Worm (Caenorhabditis elegans) whole organism, L1 larva: Measurements from ENCODE around the gene C14C11.2.
A peak's percentile ranks its signal among the peaks of the same experiment; 100 is the strongest.

ENCODE experiments used
- C04F5.9 ChIP-seq: sonication (generic microtip); optimal IDR thresholded peaks from 2 replicates; lab custom pipeline; 2016; ENCODE audit warnings: missing genetic modification characterization, missing compliant biosample characterization
- F16B12.6 ChIP-seq: fragments of 150-350 bp; optimal IDR thresholded peaks from 2 replicates; lab custom pipeline; 2014; ENCODE audit warnings: missing biosample characterization, missing genetic modification characterization
- aha-1 ChIP-seq: fragments of 150-350 bp; optimal IDR thresholded peaks from 2 replicates; lab custom pipeline; 2014; ENCODE audit warnings: missing biosample characterization, missing genetic modification characterization
- alr-1 ChIP-seq: fragments of 200-800 bp; sonication (Bioruptor generic); optimal IDR thresholded peaks from 2 replicates; lab custom pipeline; 2018; ENCODE audit warnings: borderline replicate concordance, mild to moderate bottlenecking, missing genetic modification characterization, missing compliant biosample characterization
- ama-1 ChIP-seq: fragments of 150-350 bp; optimal IDR thresholded peaks from 2 replicates; lab custom pipeline; 2014
- blmp-1 ChIP-seq: fragments of 150-350 bp; optimal IDR thresholded peaks from 2 replicates; lab custom pipeline; 2014; ENCODE audit warnings: missing biosample characterization, missing genetic modification characterization
- ceh-8 ChIP-seq: fragments of 200-800 bp; sonication (Bioruptor generic); optimal IDR thresholded peaks from 2 replicates; lab custom pipeline; 2018; ENCODE audit warnings: mild to moderate bottlenecking, missing genetic modification characterization, moderate library complexity, missing compliant biosample characterization
- ceh-88 ChIP-seq: fragments of 200-800 bp; sonication (Bioruptor generic); IDR thresholded peaks from 2 replicates; pipeline ENCODE4 v1.3.6; 2022; ENCODE audit warnings: missing genetic modification characterization, missing compliant biosample characterization
- ceh-90 ChIP-seq: sonication (generic microtip); optimal IDR thresholded peaks from 2 replicates; lab custom pipeline; 2016; ENCODE audit warnings: missing genetic modification characterization, missing compliant biosample characterization
- dpl-1 ChIP-seq, 3 experiments: fragments of 150-350 bp in 2 of 3; sonication (generic microtip) in 1 of 3; optimal IDR thresholded peaks; 2 replicates each; lab custom pipeline; 2014 to 2017; ENCODE audit warnings: missing biosample characterization in 3 of 3, missing genetic modification characterization in 3 of 3, missing genetic modification reagents in 3 of 3
- efl-1 ChIP-seq, 4 experiments: fragments of 150-350 bp; optimal IDR thresholded peaks in 3 of 4; peaks in 1 of 4; 1 replicate in 1 of 4; 2 replicates in 3 of 4; lab custom pipeline; 2014; ENCODE audit warnings: missing biosample characterization in 2 of 4, missing genetic modification characterization in 2 of 4, missing genetic modification reagents in 2 of 4
- egl-13 ChIP-seq: sonication (generic microtip); optimal IDR thresholded peaks from 2 replicates; lab custom pipeline; 2016; ENCODE audit warnings: missing genotype, missing genetic modification reagents, missing genetic modification characterization, missing compliant biosample characterization
- elt-3 ChIP-seq, 6 experiments: fragments of 150-350 bp in 1 of 6; sonication (generic microtip); optimal IDR thresholded peaks; 2 replicates each; lab custom pipeline; 2017 to 2018; ENCODE audit warnings: missing biosample characterization in 6 of 6, missing genetic modification characterization in 6 of 6, inconsistent platforms in 1 of 6
- fkh-4 ChIP-seq: sonication (generic microtip); optimal IDR thresholded peaks from 2 replicates; lab custom pipeline; 2016; ENCODE audit warnings: missing compliant biosample characterization, missing genetic modification characterization, borderline replicate concordance
- fos-1 ChIP-seq: fragments of 150-350 bp; optimal IDR thresholded peaks from 2 replicates; lab custom pipeline; 2014; ENCODE audit warnings: missing biosample characterization, missing genetic modification characterization
- irx-1 ChIP-seq: sonication (generic microtip); optimal IDR thresholded peaks from 2 replicates; lab custom pipeline; 2016; ENCODE audit warnings: missing genetic modification characterization, missing compliant biosample characterization
- jun-1 ChIP-seq: fragments of 150-350 bp; optimal IDR thresholded peaks from 2 replicates; lab custom pipeline; 2014; ENCODE audit warnings: missing biosample characterization, missing genetic modification reagents, missing genetic modification characterization
- lin-15B ChIP-seq: fragments of 150-350 bp; sonication (generic microtip); optimal IDR thresholded peaks from 3 replicates; lab custom pipeline; 2014; ENCODE audit warnings: missing biosample characterization, missing genetic modification characterization
- lin-35 ChIP-seq, 2 experiments: fragments of 150-350 bp; optimal IDR thresholded peaks; 2 replicates each; lab custom pipeline; 2014; ENCODE audit warnings: missing biosample characterization in 2 of 2, missing genetic modification characterization in 2 of 2, missing genetic modification reagents in 2 of 2
- mab-9 ChIP-seq: fragments of 200-800 bp; sonication (Bioruptor generic); IDR thresholded peaks from 2 replicates; pipeline ENCODE4 v1.3.6; 2022; ENCODE audit warnings: missing genetic modification reagents, missing genetic modification characterization, missing compliant biosample characterization
- mep-1 ChIP-seq: fragments of 150-350 bp; optimal IDR thresholded peaks from 2 replicates; lab custom pipeline; 2014; ENCODE audit warnings: missing biosample characterization, missing genetic modification characterization
- nhr-11 ChIP-seq: fragments of 150-350 bp; optimal IDR thresholded peaks from 2 replicates; lab custom pipeline; 2014; ENCODE audit warnings: missing biosample characterization, missing genetic modification characterization
- nhr-237 ChIP-seq: fragments of 150-350 bp; optimal IDR thresholded peaks from 2 replicates; lab custom pipeline; 2014; ENCODE audit warnings: missing biosample characterization, missing genetic modification characterization
- nhr-28 ChIP-seq: fragments of 150-350 bp; optimal IDR thresholded peaks from 2 replicates; lab custom pipeline; 2014; ENCODE audit warnings: missing biosample characterization, missing genetic modification characterization
- nhr-71 ChIP-seq: sonication (generic microtip); optimal IDR thresholded peaks from 2 replicates; lab custom pipeline; 2016; ENCODE audit warnings: mild to moderate bottlenecking, missing genetic modification characterization, moderate library complexity, missing compliant biosample characterization
- nhr-77 ChIP-seq: fragments of 150-350 bp; optimal IDR thresholded peaks from 2 replicates; lab custom pipeline; 2014; ENCODE audit warnings: missing biosample characterization, missing genetic modification characterization
- nhr-84 ChIP-seq: sonication (generic microtip); optimal IDR thresholded peaks from 2 replicates; lab custom pipeline; 2017; ENCODE audit warnings: missing biosample characterization, missing genetic modification characterization
- nhr-85 ChIP-seq: sonication (generic microtip); peaks from one replicate; lab custom pipeline; 2016; ENCODE audit warnings: missing genetic modification characterization, inconsistent platforms, missing compliant biosample characterization
- nhr-90 ChIP-seq: sonication (generic microtip); optimal IDR thresholded peaks from 2 replicates; lab custom pipeline; 2016; ENCODE audit warnings: mild to moderate bottlenecking, missing genetic modification characterization, missing compliant biosample characterization; ENCODE audit not compliant: poor library complexity
- pax-3 ChIP-seq: fragments of 200-800 bp; sonication (Bioruptor generic); optimal IDR thresholded peaks from 2 replicates; lab custom pipeline; 2018; ENCODE audit warnings: mild to moderate bottlenecking, missing genetic modification characterization, moderate library complexity, missing compliant biosample characterization
- pqm-1 ChIP-seq: sonication (generic microtip); optimal IDR thresholded peaks from 3 replicates; lab custom pipeline; 2017; ENCODE audit warnings: missing biosample characterization, missing genetic modification characterization
- rnt-1 ChIP-seq: sonication (generic microtip); optimal IDR thresholded peaks from 2 replicates; lab custom pipeline; 2016; ENCODE audit warnings: mild to moderate bottlenecking, missing genetic modification characterization, moderate library complexity, missing compliant biosample characterization
- skn-1 ChIP-seq: fragments of 150-350 bp; optimal IDR thresholded peaks from 2 replicates; lab custom pipeline; 2014; ENCODE audit warnings: missing biosample characterization, missing genetic modification characterization
- sox-4 ChIP-seq: sonication (generic microtip); optimal IDR thresholded peaks from 2 replicates; lab custom pipeline; 2016; ENCODE audit warnings: missing genetic modification characterization, missing compliant biosample characterization
- sptf-1 ChIP-seq: fragments of 150-350 bp; optimal IDR thresholded peaks from 2 replicates; lab custom pipeline; 2014; ENCODE audit warnings: missing biosample characterization, missing genetic modification characterization
- sup-37 ChIP-seq: fragments of 200-800 bp; sonication (Bioruptor generic); optimal IDR thresholded peaks from 2 replicates; lab custom pipeline; 2018; ENCODE audit warnings: mild to moderate bottlenecking, missing genetic modification characterization, missing compliant biosample characterization
- swsn-7 ChIP-seq: sonication (generic microtip); optimal IDR thresholded peaks from 2 replicates; lab custom pipeline; 2016; ENCODE audit warnings: missing genetic modification characterization, missing compliant biosample characterization
- tbx-2 ChIP-seq: sonication (generic microtip); optimal IDR thresholded peaks from 2 replicates; lab custom pipeline; 2016; ENCODE audit warnings: missing genetic modification characterization, missing compliant biosample characterization
- unc-30 ChIP-seq: sonication (generic microtip); optimal IDR thresholded peaks from 2 replicates; lab custom pipeline; 2017; ENCODE audit warnings: missing biosample characterization, missing genetic modification characterization
- unc-98 ChIP-seq: fragments of 200-800 bp; sonication (Bioruptor generic); IDR thresholded peaks from 2 replicates; pipeline ENCODE4 v1.3.6; 2022; ENCODE audit warnings: missing genetic modification characterization, missing compliant biosample characterization
- vab-15 ChIP-seq: sonication (generic microtip); optimal IDR thresholded peaks from 2 replicates; lab custom pipeline; 2017; ENCODE audit warnings: missing genotype, mild to moderate bottlenecking, missing genetic modification characterization, missing compliant biosample characterization
- xbp-1 ChIP-seq: sonication (generic microtip); optimal IDR thresholded peaks from 2 replicates; lab custom pipeline; 2016; ENCODE audit warnings: missing genetic modification characterization, missing compliant biosample characterization
- zip-4 ChIP-seq: fragments of 200-800 bp; sonication (Bioruptor generic); optimal IDR thresholded peaks from 2 replicates; lab custom pipeline; 2018; ENCODE audit warnings: mild to moderate bottlenecking, missing genetic modification characterization, moderate library complexity, missing compliant biosample characterization

C14C11.2 gene

ce11 chrV:5660604-5661209 lies at the start of gene C14C11.2, which contains the start of gene mut-14:
Gene C14C11.2, plus strand, starts transcription at chrV:5661159.
Gene mut-14, minus strand, starts transcription at chrV:5660704.
- TF ChIP-seq nhr-71 (tag; lab: Kevin White, UChicago): no peak
- TF ChIP-seq F16B12.6: no peak
- TF ChIP-seq nhr-237 (tag; lab: Kevin White, UChicago): no peak
- TF ChIP-seq elt-3 (tag; optimal IDR thresholded peaks at IDR 0.05; lab: Kevin White, UChicago): no peak
- no peak for TF ChIP-seq ceh-90 (tag; lab: Kevin White, UChicago)

ce11 chrV:5613109-5613508 lies 47.9 kb upstream of the C14C11.2 start, which contains the start of gene lrpc-1:
Gene lrpc-1, minus strand, starts transcription at chrV:5613209.
- TF ChIP-seq unc-30 (tag; lab: Kevin White, UChicago): no peak
- TF ChIP-seq sup-37 (GFP tag; lab: Kevin White, UChicago): no peak
- TF ChIP-seq jun-1 (tag; lab: Kevin White, UChicago): no peak
- TF ChIP-seq ceh-88 (GFP tag; lab: Robert Waterston, UW): no peak
- TF ChIP-seq nhr-84 (tag; lab: Kevin White, UChicago): no peak
- no peak for TF ChIP-seq F16B12.6
- no peak for TF ChIP-seq aha-1 (tag; lab: Kevin White, UChicago)
- no peak for TF ChIP-seq nhr-77 (tag; lab: Kevin White, UChicago)
- TF ChIP-seq fos-1 (tag; lab: Kevin White, UChicago): no peak
- no peak for TF ChIP-seq efl-1 (optimal IDR thresholded peaks at IDR 0.05; lab: Kevin White, UChicago)
- no peak for TF ChIP-seq efl-1 (GFP tag; optimal IDR thresholded peaks at IDR 0.05 in 1 of 2; lab: Kevin White, UChicago)
- no peak for TF ChIP-seq blmp-1
- no peak for TF ChIP-seq xbp-1 (tag; lab: Kevin White, UChicago)
- no peak for TF ChIP-seq skn-1 (tag; lab: Kevin White, UChicago)
- TF ChIP-seq tbx-2 (tag; lab: Kevin White, UChicago): no peak
- no peak for TF ChIP-seq mab-9 (GFP tag; lab: Robert Waterston, UW)
- TF ChIP-seq swsn-7 (tag; lab: Kevin White, UChicago): no peak
- TF ChIP-seq mep-1 (tag; lab: Kevin White, UChicago): no peak
- TF ChIP-seq ama-1 (lab: Kevin White, UChicago): no peak
- no peak for TF ChIP-seq nhr-90 (tag; lab: Kevin White, UChicago)

- TF ChIP-seq lin-15B (tag; lab: Kevin White, UChicago) (no peak), vab-15 (tag; lab: Kevin White, UChicago) (no peak), nhr-71 (tag; lab: Kevin White, UChicago) (no peak), pax-3 (tag; lab: Kevin White, UChicago) (no peak), sptf-1 (tag; lab: Kevin White, UChicago) (no peak), irx-1 (tag; lab: Kevin White, UChicago) (no peak), sox-4 (tag; lab: Kevin White, UChicago) (no peak), C04F5.9 (no peak)
- TF ChIP-seq, all 84 proteins: peak for 0
Measured at ce11 chrV:5614724-5615123, 46.2 kb upstream of the C14C11.2 start, which contains the start of gene M03E7.3. Gene M03E7.3, plus strand, starts transcription at chrV:5615024.

ce11 chrV:5617301-5617700 lies 43.7 kb upstream of the C14C11.2 start, which contains the start of gene M03E7.2:
Gene M03E7.2, plus strand, starts transcription at chrV:5617601.
- TF ChIP-seq tbx-2 (tag; lab: Kevin White, UChicago): no peak
- TF ChIP-seq pqm-1 (tag; lab: Kevin White, UChicago): no peak
- TF ChIP-seq fos-1 (tag; lab: Kevin White, UChicago): no peak
- no peak for TF ChIP-seq unc-98 (GFP tag; lab: Robert Waterston, UW)
- TF ChIP-seq efl-1 (optimal IDR thresholded peaks at IDR 0.05; lab: Kevin White, UChicago): no peak
- peak in 1 of 2 experiments; percentile 83 for TF ChIP-seq efl-1 (GFP tag; optimal IDR thresholded peaks at IDR 0.05 in 1 of 2; lab: Kevin White, UChicago)

ce11 chrV:5619372-5619771 lies 41.6 kb upstream of the C14C11.2 start:
- no peak for TF ChIP-seq nhr-85 (tag; lab: Kevin White, UChicago)
- TF ChIP-seq nhr-11 (tag; lab: Kevin White, UChicago): no peak
- peak in 1 of 3 experiments; percentile 61 for TF ChIP-seq dpl-1 (GFP tag; optimal IDR thresholded peaks at IDR 0.05; lab: Kevin White, UChicago)
- TF ChIP-seq lin-35 (GFP tag; optimal IDR thresholded peaks at IDR 0.05; lab: Kevin White, UChicago): peak in 1 of 2 experiments; percentile 53
- TF ChIP-seq mep-1 (tag; lab: Kevin White, UChicago): peak; percentile 23
- TF ChIP-seq fos-1 (tag; lab: Kevin White, UChicago): no peak
- TF ChIP-seq alr-1 (tag; lab: Kevin White, UChicago): no peak
- TF ChIP-seq zip-4 (GFP tag; lab: Kevin White, UChicago): no peak
- TF ChIP-seq fkh-4 (tag; lab: Kevin White, UChicago): no peak
- TF ChIP-seq efl-1 (optimal IDR thresholded peaks at IDR 0.05; lab: Kevin White, UChicago): peak; percentile 25 to 45
- peak; percentile 30 to 69 for TF ChIP-seq efl-1 (GFP tag; optimal IDR thresholded peaks at IDR 0.05 in 1 of 2; lab: Kevin White, UChicago)
- TF ChIP-seq rnt-1 (tag; lab: Kevin White, UChicago): no peak
- TF ChIP-seq nhr-84 (tag; lab: Kevin White, UChicago): no peak
- TF ChIP-seq nhr-28: no peak
- TF ChIP-seq ceh-8 (GFP tag; lab: Kevin White, UChicago): no peak
- no peak for TF ChIP-seq skn-1 (tag; lab: Kevin White, UChicago)
- no peak for TF ChIP-seq pqm-1 (tag; lab: Kevin White, UChicago)
- TF ChIP-seq egl-13: no peak
- TF ChIP-seq ceh-88 (GFP tag; lab: Robert Waterston, UW): no peak
